Fruit fly (Drosophila melanogaster) whole organism: ENCODE results near the gene sol.

Source experiments
- Dll ChIP-seq: fragments of >200 bp; optimal IDR thresholded peaks from 2 replicates; lab custom pipeline; 2017
- EcR ChIP-seq, 2 experiments: fragments of >200 bp; optimal IDR thresholded peaks; 2 replicates each; lab custom pipeline; 2017; ENCODE audit warnings: missing biosample characterization in 2 of 2, missing genetic modification characterization in 2 of 2, missing genetic modification reagents in 2 of 2
- pan ChIP-seq: fragments of >200 bp; optimal IDR thresholded peaks from 2 replicates; lab custom pipeline; 2017
- psq ChIP-seq: fragments of >200 bp; optimal IDR thresholded peaks from 2 replicates; lab custom pipeline; 2017

DNA sequence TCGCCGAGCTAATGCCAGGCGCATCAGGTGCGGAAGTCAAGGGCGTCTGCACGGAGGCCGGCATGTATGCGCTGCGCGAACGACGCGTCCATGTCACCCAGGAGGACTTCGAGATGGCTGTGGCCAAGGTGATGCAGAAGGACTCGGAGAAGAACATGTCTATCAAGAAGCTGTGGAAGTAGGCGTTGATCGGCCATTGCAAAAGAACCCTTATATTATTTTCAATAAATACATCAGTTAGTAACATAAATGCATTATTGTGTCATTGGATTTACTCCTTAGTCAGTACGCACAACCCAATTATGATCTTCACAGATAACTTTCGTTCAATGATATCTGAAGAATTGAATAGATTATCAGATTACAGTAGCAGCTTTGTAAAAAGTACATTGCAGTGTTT is 32.7 kb upstream of the sol start, which contains the start of gene CG1801:
- TF ChIP-seq pan (lab: Kevin White, UChicago) (no peak), EcR (GFP tag; optimal IDR thresholded peaks at IDR 0.05; lab: Kevin White, UChicago) (no peak), Dll (no peak), psq (lab: Kevin White, UChicago) (no peak)
